Worm (Caenorhabditis elegans) whole organism, L3 larva: Measurements from ENCODE around the gene glo-4.

ENCODE experiments used
- ZK546.5 ChIP-seq: sonication (generic microtip); optimal IDR thresholded peaks from 2 replicates; lab custom pipeline; 2017; ENCODE audit warnings: missing biosample characterization, missing genetic modification characterization
- ama-1 ChIP-seq: fragments of 150-350 bp; optimal IDR thresholded peaks from 2 replicates; lab custom pipeline; 2018
- fkh-10 ChIP-seq: sonication (generic microtip); optimal IDR thresholded peaks from 2 replicates; lab custom pipeline; 2017; ENCODE audit warnings: missing biosample characterization, missing genetic modification reagents, missing genetic modification characterization
- nhr-12 ChIP-seq: fragments of 150-350 bp; optimal IDR thresholded peaks from 2 replicates; lab custom pipeline; 2014; ENCODE audit warnings: missing biosample characterization, missing genetic modification characterization
- nhr-23 ChIP-seq: fragments of 150-350 bp; optimal IDR thresholded peaks from 2 replicates; lab custom pipeline; 2014; ENCODE audit warnings: missing biosample characterization, missing genetic modification reagents, missing genetic modification characterization
- nhr-77 ChIP-seq: fragments of 150-350 bp; optimal IDR thresholded peaks from 2 replicates; lab custom pipeline; 2014; ENCODE audit warnings: missing biosample characterization, missing genetic modification characterization
- unc-62 ChIP-seq: fragments of 150-350 bp; sonication (generic microtip); optimal IDR thresholded peaks from 4 replicates; lab custom pipeline; 2014; ENCODE audit warnings: missing biosample characterization, missing genetic modification reagents, missing genetic modification characterization
- ztf-4 ChIP-seq: fragments of 150-350 bp; optimal IDR thresholded peaks from 2 replicates; lab custom pipeline; 2014; ENCODE audit warnings: missing biosample characterization, missing genetic modification characterization

DNA sequence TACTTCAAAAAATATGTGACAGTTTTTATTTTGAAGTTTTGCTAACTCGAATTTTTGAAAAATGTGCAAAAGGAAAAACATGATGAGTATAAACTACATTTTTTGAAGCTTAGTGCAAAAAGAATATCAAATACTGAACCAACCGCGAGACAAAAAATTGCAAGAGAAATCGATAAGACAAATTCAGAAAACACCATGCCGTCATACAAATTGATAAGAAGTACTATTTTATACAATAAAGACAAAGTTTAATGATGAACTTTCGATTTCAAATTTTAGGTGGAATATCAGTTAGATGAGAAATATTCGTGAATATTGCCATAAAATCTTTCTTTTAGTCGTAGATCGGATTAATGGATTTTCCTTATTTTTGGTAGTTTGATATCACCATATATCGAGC lies 19.7 kb upstream of the glo-4 start:
- TF ChIP-seq unc-62 (GFP tag; lab: Kevin White, UChicago) (no peak), ZK546.5 (tag; lab: Kevin White, UChicago) (no peak), ama-1 (lab: Kevin White, UChicago) (no peak), fkh-10 (GFP tag; lab: Kevin White, UChicago) (no peak), nhr-77 (no peak), nhr-12 (no peak), ztf-4 (tag; lab: Kevin White, UChicago) (no peak), nhr-23 (tag; lab: Kevin White, UChicago) (no peak)
